Worm (Caenorhabditis elegans) whole organism, L2 larva: ENCODE data around the gene rsf-1.

Source experiments
- F13H6.1 ChIP-seq: sonication (generic microtip); optimal IDR thresholded peaks from 2 replicates; lab custom pipeline; 2016; ENCODE audit warnings: missing genetic modification characterization, missing compliant biosample characterization
- R02D3.7 ChIP-seq: fragments of 150-350 bp; optimal IDR thresholded peaks from 2 replicates; lab custom pipeline; 2014; ENCODE audit warnings: missing biosample characterization, missing genetic modification characterization
- Y55F3AM.14 ChIP-seq: fragments of 200-800 bp; sonication (Bioruptor generic); optimal IDR thresholded peaks from 2 replicates; lab custom pipeline; 2018; ENCODE audit warnings: mild to moderate bottlenecking, missing genetic modification characterization, missing compliant biosample characterization
- alr-1 ChIP-seq: fragments of 150-350 bp; optimal IDR thresholded peaks from 2 replicates; lab custom pipeline; 2014; ENCODE audit warnings: missing biosample characterization, missing genetic modification characterization
- ama-1 ChIP-seq: fragments of 150-350 bp; optimal IDR thresholded peaks from 2 replicates; lab custom pipeline; 2018; ENCODE audit warnings: inconsistent platforms
- blmp-1 ChIP-seq: sonication (generic microtip); optimal IDR thresholded peaks from 2 replicates; lab custom pipeline; 2017; ENCODE audit warnings: missing genetic modification characterization, mild to moderate bottlenecking, missing compliant biosample characterization, antibody characterized with exemption, moderate library complexity; ENCODE audit not compliant: insufficient read depth
- ceh-16 ChIP-seq: fragments of 150-350 bp; optimal IDR thresholded peaks from 2 replicates; lab custom pipeline; 2014; ENCODE audit warnings: missing biosample characterization, missing genetic modification characterization
- elt-3 ChIP-seq: sonication (generic microtip); optimal IDR thresholded peaks from 2 replicates; lab custom pipeline; 2017; ENCODE audit warnings: missing biosample characterization, missing genetic modification characterization
- fos-1 ChIP-seq: fragments of 150-350 bp; optimal IDR thresholded peaks from 2 replicates; lab custom pipeline; 2014; ENCODE audit warnings: missing biosample characterization, missing genetic modification characterization
- gmeb-1 ChIP-seq: fragments of 150-350 bp; optimal IDR thresholded peaks from 2 replicates; lab custom pipeline; 2014; ENCODE audit warnings: missing biosample characterization, missing genetic modification characterization
- lin-13 ChIP-seq: fragments of 150-350 bp; optimal IDR thresholded peaks from 2 replicates; lab custom pipeline; 2014; ENCODE audit warnings: missing biosample characterization, missing genetic modification reagents, missing genetic modification characterization
- lsy-2 ChIP-seq, 2 experiments: fragments of 150-350 bp in 1 of 2; sonication (generic microtip) in 1 of 2; optimal IDR thresholded peaks; 2 replicates each; lab custom pipeline; 2014 to 2017; ENCODE audit warnings: missing biosample characterization in 2 of 2, missing genetic modification characterization in 2 of 2
- mab-5 ChIP-seq: fragments of 150-350 bp; optimal IDR thresholded peaks from 2 replicates; lab custom pipeline; 2014; ENCODE audit warnings: missing biosample characterization, missing genetic modification characterization
- mdl-1 ChIP-seq, 2 experiments: fragments of 150-350 bp in 1 of 2; sonication (generic microtip) in 1 of 2; optimal IDR thresholded peaks; 2 replicates each; lab custom pipeline; 2017; ENCODE audit warnings: missing biosample characterization in 2 of 2, missing genetic modification characterization in 2 of 2
- nhr-10 ChIP-seq: sonication (generic microtip); optimal IDR thresholded peaks from 2 replicates; lab custom pipeline; 2017; ENCODE audit warnings: missing biosample characterization, missing genetic modification characterization
- nhr-11 ChIP-seq: fragments of 150-350 bp; optimal IDR thresholded peaks from 2 replicates; lab custom pipeline; 2014; ENCODE audit warnings: missing biosample characterization, missing genetic modification characterization
- nhr-12 ChIP-seq: fragments of 150-350 bp; optimal IDR thresholded peaks from 2 replicates; lab custom pipeline; 2014; ENCODE audit warnings: missing biosample characterization, missing genetic modification characterization
- nhr-129 ChIP-seq: fragments of 150-350 bp; optimal IDR thresholded peaks from 2 replicates; lab custom pipeline; 2014; ENCODE audit warnings: missing biosample characterization, missing genetic modification characterization
- nhr-25 ChIP-seq: fragments of 150-350 bp; sonication (generic microtip); optimal IDR thresholded peaks from 3 replicates; lab custom pipeline; 2014; ENCODE audit warnings: missing biosample characterization, missing genetic modification characterization
- nhr-6 ChIP-seq: fragments of 150-350 bp; optimal IDR thresholded peaks from 2 replicates; lab custom pipeline; 2014; ENCODE audit warnings: missing biosample characterization, missing genetic modification characterization
- nhr-77 ChIP-seq: fragments of 150-350 bp; optimal IDR thresholded peaks from 2 replicates; lab custom pipeline; 2014; ENCODE audit warnings: missing biosample characterization, missing genetic modification characterization
- peb-1 ChIP-seq: fragments of 150-350 bp; optimal IDR thresholded peaks from 2 replicates; lab custom pipeline; 2014; ENCODE audit warnings: missing biosample characterization, missing genetic modification characterization
- sem-4 ChIP-seq: fragments of 150-350 bp; optimal IDR thresholded peaks from 2 replicates; lab custom pipeline; 2014; ENCODE audit warnings: missing biosample characterization, missing genetic modification reagents, missing genetic modification characterization
- skn-1 ChIP-seq: sonication (generic microtip); optimal IDR thresholded peaks from 2 replicates; lab custom pipeline; 2017; ENCODE audit warnings: missing biosample characterization, missing genetic modification characterization
- sma-3 ChIP-seq: sonication (generic microtip); optimal IDR thresholded peaks from 2 replicates; lab custom pipeline; 2016; ENCODE audit warnings: missing genetic modification reagents, missing genetic modification characterization, missing compliant biosample characterization
- sma-9 ChIP-seq, 2 experiments: fragments of 150-350 bp in 1 of 2; sonication (generic microtip) in 1 of 2; optimal IDR thresholded peaks; 2 replicates each; lab custom pipeline; 2014 to 2016; ENCODE audit warnings: missing genetic modification characterization in 2 of 2, mild to moderate bottlenecking in 1 of 2, missing biosample characterization in 1 of 2, missing compliant biosample characterization in 1 of 2, missing genetic modification reagents in 1 of 2, moderate library complexity in 1 of 2
- snpc-4 ChIP-seq: fragments of 150-350 bp; optimal IDR thresholded peaks from 2 replicates; lab custom pipeline; 2014; ENCODE audit warnings: missing biosample characterization, missing genetic modification characterization
- unc-62 ChIP-seq: fragments of 150-350 bp; optimal IDR thresholded peaks from 2 replicates; lab custom pipeline; 2014; ENCODE audit warnings: missing biosample characterization, missing genetic modification reagents, missing genetic modification characterization
- zag-1 ChIP-seq: fragments of 150-350 bp; optimal IDR thresholded peaks from 2 replicates; lab custom pipeline; 2014; ENCODE audit warnings: missing biosample characterization, missing genetic modification characterization
- ztf-1 ChIP-seq: fragments of 200-800 bp; sonication (Bioruptor generic); conservative IDR thresholded peaks from 2 replicates; pipeline ENCODE4 v1.3.6; 2022; ENCODE audit warnings: missing genetic modification characterization, missing compliant biosample characterization
- ztf-4 ChIP-seq: fragments of 150-350 bp; optimal IDR thresholded peaks from 2 replicates; lab custom pipeline; 2014; ENCODE audit warnings: missing biosample characterization, missing genetic modification characterization

rsf-1 gene

DNA sequence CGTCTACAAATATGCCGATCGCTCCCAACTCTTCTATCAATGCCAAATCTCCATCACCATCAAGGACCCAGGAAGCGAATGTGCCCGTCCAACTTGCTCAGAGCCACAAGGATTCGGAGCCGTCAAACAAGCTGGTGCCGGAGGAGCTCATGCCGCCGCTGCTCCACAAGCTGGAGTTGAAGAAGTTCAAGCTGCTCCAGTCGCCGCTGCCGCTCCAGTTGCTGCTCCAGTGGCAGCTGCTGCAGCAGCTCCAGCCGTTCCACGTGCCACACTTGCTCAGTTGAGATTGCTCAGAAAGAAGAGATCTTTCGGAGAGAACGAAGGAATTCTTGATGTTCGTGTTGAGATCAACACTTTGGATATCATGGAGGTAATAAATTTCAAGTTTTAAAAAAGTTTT is 35.4 kb upstream of the rsf-1 start:
- TF ChIP-seq nhr-10 (tag; lab: Kevin White, UChicago) = no peak
- TF ChIP-seq nhr-25 (tag; lab: Kevin White, UChicago) = no peak
- TF ChIP-seq zag-1 = no peak
- no peak for TF ChIP-seq F13H6.1 (tag; lab: Kevin White, UChicago)
- TF ChIP-seq nhr-11 (tag; lab: Kevin White, UChicago) = no peak
- TF ChIP-seq nhr-129 = no peak
- TF ChIP-seq blmp-1 (tag; lab: Kevin White, UChicago) = no peak
- no peak for TF ChIP-seq peb-1 (tag; lab: Kevin White, UChicago)
- TF ChIP-seq ztf-4 (tag; lab: Kevin White, UChicago) = no peak
- no peak for TF ChIP-seq ama-1 (lab: Kevin White, UChicago)
- no peak for TF ChIP-seq sma-9 (GFP tag; optimal IDR thresholded peaks at IDR 0.05; lab: Kevin White, UChicago)
- TF ChIP-seq sma-9 (tag; optimal IDR thresholded peaks at IDR 0.05; lab: Kevin White, UChicago) = no peak
- no peak for TF ChIP-seq elt-3 (tag; lab: Kevin White, UChicago)
- no peak for TF ChIP-seq nhr-6 (tag; lab: Kevin White, UChicago)
- no peak for TF ChIP-seq lin-13
- TF ChIP-seq ztf-1 (GFP tag; lab: Robert Waterston, UW) = no peak
- no peak for TF ChIP-seq nhr-12 (tag; lab: Kevin White, UChicago)

- TF ChIP-seq snpc-4 (tag; lab: Kevin White, UChicago) = no peak
- no peak for TF ChIP-seq alr-1 (tag; lab: Kevin White, UChicago)
- no peak for TF ChIP-seq nhr-12 (tag; lab: Kevin White, UChicago)
- no peak for TF ChIP-seq unc-62 (GFP tag; lab: Kevin White, UChicago)
- TF ChIP-seq lin-13 = no peak
- TF ChIP-seq F13H6.1 (tag; lab: Kevin White, UChicago) = no peak
- TF ChIP-seq R02D3.7 (tag; lab: Kevin White, UChicago) = no peak
- TF ChIP-seq skn-1 (tag; lab: Kevin White, UChicago) = no peak
- TF ChIP-seq Y55F3AM.14 (GFP tag; lab: Kevin White, UChicago) = no peak
- no peak for TF ChIP-seq nhr-25 (tag; lab: Kevin White, UChicago)
- TF ChIP-seq mab-5 (tag; lab: Kevin White, UChicago) = no peak
Measured at ce11 chrII:11274876-11275275, 31.3 kb upstream of the rsf-1 start.

ce11 chrII:11275484-11275883 is 30.7 kb upstream of the rsf-1 start:
- TF ChIP-seq nhr-129 (peak; percentile 47), nhr-11 (tag; lab: Kevin White, UChicago) (no peak), sma-3 (no peak), skn-1 (tag; lab: Kevin White, UChicago) (no peak), peb-1 (tag; lab: Kevin White, UChicago) (no peak), gmeb-1 (tag; lab: Kevin White, UChicago) (no peak), nhr-77 (tag; lab: Kevin White, UChicago) (no peak)

DNA sequence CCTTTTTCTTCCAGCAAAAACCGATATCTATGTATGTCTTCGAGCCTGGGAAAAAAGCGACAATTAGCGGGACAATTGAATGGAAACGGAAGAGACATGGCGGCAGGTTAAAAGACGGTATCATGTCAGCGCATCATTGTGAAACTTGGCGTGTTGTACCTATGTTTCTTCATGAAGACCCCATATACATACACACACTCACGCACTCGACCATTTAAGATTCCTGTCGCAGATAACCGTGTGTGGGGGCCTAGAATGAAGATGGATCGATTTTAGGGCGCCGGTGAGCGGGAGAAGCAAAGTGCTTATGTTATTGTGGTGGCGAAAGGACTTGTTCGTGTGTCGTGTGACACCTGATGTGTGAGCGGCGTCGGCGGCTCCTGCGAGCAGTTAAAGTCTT is 29.3 kb upstream of the rsf-1 start:
- TF ChIP-seq elt-3 (tag; lab: Kevin White, UChicago) = no peak
- TF ChIP-seq ceh-16 = peak; percentile 84
- no peak for TF ChIP-seq sem-4 (tag; lab: Kevin White, UChicago)

DNA sequence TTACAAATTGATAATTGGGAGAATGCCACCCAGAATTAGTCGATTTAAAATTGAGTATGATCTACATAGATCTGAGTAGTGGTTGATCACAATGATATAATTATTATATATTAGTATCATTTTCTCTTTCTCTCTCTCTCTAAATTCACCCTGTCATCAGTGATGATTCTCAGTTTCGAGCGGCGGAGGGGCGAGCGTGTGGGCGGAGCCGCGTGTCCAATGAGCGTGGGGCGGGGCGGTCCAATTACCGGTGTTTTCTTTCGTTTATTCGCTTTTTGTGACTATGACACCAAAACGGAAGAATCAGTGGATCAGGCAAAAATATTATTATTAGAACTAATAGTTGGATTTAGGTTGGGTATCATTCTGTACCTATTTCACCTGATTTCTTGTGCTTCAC is 26.2 kb upstream of the rsf-1 start:
- TF ChIP-seq peb-1 (tag; lab: Kevin White, UChicago) (no peak), lsy-2 (tag; optimal IDR thresholded peaks at IDR 0.05; lab: Kevin White, UChicago) (peak in 1 of 2 experiments; percentile 36)

- TF ChIP-seq lsy-2 (tag; optimal IDR thresholded peaks at IDR 0.05; lab: Kevin White, UChicago) = peak in 1 of 2 experiments; percentile 66
- no peak for TF ChIP-seq R02D3.7 (tag; lab: Kevin White, UChicago)
- peak; percentile 1 for TF ChIP-seq nhr-129
Measured at ce11 chrII:11281177-11281576, 25.0 kb upstream of the rsf-1 start.

ce11 chrII:11281666-11282065 is 24.5 kb upstream of the rsf-1 start, which contains the start of gene unc-130:
TSS of gene unc-130 (plus strand) at chrII:11281966.
- TF ChIP-seq lsy-2 (tag; optimal IDR thresholded peaks at IDR 0.05; lab: Kevin White, UChicago) = no peak
- peak; percentile 5 for TF ChIP-seq fos-1 (tag; lab: Kevin White, UChicago)
- no peak for TF ChIP-seq ama-1 (lab: Kevin White, UChicago)
- TF ChIP-seq mdl-1 (tag; optimal IDR thresholded peaks at IDR 0.05; lab: Kevin White, UChicago) = no peak
- no peak for TF ChIP-seq sma-3
- no peak for TF ChIP-seq nhr-10 (tag; lab: Kevin White, UChicago)
